Worm (Caenorhabditis elegans) whole organism, L4 larva: Measurements from ENCODE around the gene srbc-38.

Experiments
- D1046.2 ChIP-seq: fragments of 200-800 bp; sonication (Bioruptor generic); IDR thresholded peaks from 2 replicates; pipeline ENCODE4 v1.3.6; 2022; ENCODE audit warnings: missing genetic modification characterization, missing compliant biosample characterization
- F26F4.8 ChIP-seq: fragments of 200-800 bp; sonication (Bioruptor generic); conservative IDR thresholded peaks from 2 replicates; pipeline ENCODE4 v1.3.6; 2022; ENCODE audit warnings: missing genetic modification characterization, missing compliant biosample characterization
- F37D6.2 ChIP-seq: sonication (generic microtip); optimal IDR thresholded peaks from 2 replicates; lab custom pipeline; 2016; ENCODE audit warnings: mild to moderate bottlenecking, missing genetic modification characterization, missing compliant biosample characterization
- Y105C5A.15 ChIP-seq: fragments of 200-800 bp; sonication (Bioruptor generic); IDR thresholded peaks from 2 replicates; pipeline ENCODE4 v1.3.6; 2022; ENCODE audit warnings: missing genetic modification characterization, missing compliant biosample characterization
- Y5F2A.4 ChIP-seq: fragments of 200-800 bp; sonication (Bioruptor generic); optimal IDR thresholded peaks from 2 replicates; lab custom pipeline; 2018; ENCODE audit warnings: mild to moderate bottlenecking, missing genetic modification characterization, missing compliant biosample characterization
- aha-1 ChIP-seq: fragments of 150-350 bp; peaks from one replicate; lab custom pipeline; 2014; ENCODE audit warnings: missing biosample characterization, missing genetic modification characterization
- aly-2 ChIP-seq: sonication (generic microtip); optimal IDR thresholded peaks from 2 replicates; lab custom pipeline; 2018; ENCODE audit warnings: missing biosample characterization, missing genetic modification characterization
- ama-1 ChIP-seq: fragments of 150-350 bp; optimal IDR thresholded peaks from 2 replicates; lab custom pipeline; 2014; ENCODE audit warnings: inconsistent platforms, mixed read lengths
- ceh-28 ChIP-seq: fragments of 150-350 bp; optimal IDR thresholded peaks from 2 replicates; lab custom pipeline; 2014; ENCODE audit warnings: missing biosample characterization, missing genetic modification reagents, missing genetic modification characterization
- ceh-32 ChIP-seq: sonication (generic microtip); optimal IDR thresholded peaks from 2 replicates; lab custom pipeline; 2016; ENCODE audit warnings: mild to moderate bottlenecking, missing genetic modification characterization, missing compliant biosample characterization; ENCODE audit not compliant: poor library complexity
- ces-1 ChIP-seq: fragments of 150-350 bp; sonication (generic microtip); optimal IDR thresholded peaks from 4 replicates; lab custom pipeline; 2014; ENCODE audit warnings: missing biosample characterization, missing genetic modification reagents, missing genetic modification characterization
- dmd-6 ChIP-seq: fragments of 200-800 bp; sonication (Bioruptor generic); IDR thresholded peaks from 2 replicates; pipeline ENCODE4 v1.3.6; 2022; ENCODE audit warnings: missing genetic modification reagents, missing genetic modification characterization, missing compliant biosample characterization
- dmd-8 ChIP-seq: fragments of 200-800 bp; sonication (Bioruptor generic); IDR thresholded peaks from 2 replicates; pipeline ENCODE4 v1.3.6; 2022; ENCODE audit warnings: missing genetic modification characterization, missing compliant biosample characterization
- dmd-9 ChIP-seq: fragments of 200-800 bp; sonication (Bioruptor generic); IDR thresholded peaks from 2 replicates; pipeline ENCODE4 v1.3.6; 2022; ENCODE audit warnings: missing genetic modification reagents, missing genetic modification characterization, missing compliant biosample characterization
- duxl-1 ChIP-seq: sonication (generic microtip); optimal IDR thresholded peaks from 2 replicates; lab custom pipeline; 2016; ENCODE audit warnings: mild to moderate bottlenecking, missing genetic modification characterization, moderate library complexity, missing compliant biosample characterization; ENCODE audit not compliant: poor library complexity
- dve-1 ChIP-seq: sonication (generic microtip); optimal IDR thresholded peaks from 2 replicates; lab custom pipeline; 2017; ENCODE audit warnings: antibody characterized with exemption, mild to moderate bottlenecking, missing genetic modification characterization, missing compliant biosample characterization; ENCODE audit not compliant: insufficient read depth
- egl-27 ChIP-seq: sonication (generic microtip); optimal IDR thresholded peaks from 3 replicates; lab custom pipeline; 2017; ENCODE audit warnings: missing biosample characterization, missing genetic modification reagents, missing genetic modification characterization
- fos-1 ChIP-seq: fragments of 150-350 bp; optimal IDR thresholded peaks from 2 replicates; lab custom pipeline; 2014; ENCODE audit warnings: missing biosample characterization, missing genetic modification characterization
- hif-1 ChIP-seq, 2 experiments: sonication (generic microtip); optimal IDR thresholded peaks; 2 replicates each; lab custom pipeline; 2016 to 2017; ENCODE audit warnings: missing compliant biosample characterization in 2 of 2, missing genetic modification characterization in 2 of 2, missing genetic modification reagents in 2 of 2, missing genotype in 2 of 2, mild to moderate bottlenecking in 1 of 2
- hlh-11 ChIP-seq: fragments of 200-800 bp; sonication (Bioruptor generic); optimal IDR thresholded peaks from 2 replicates; lab custom pipeline; 2018; ENCODE audit warnings: mild to moderate bottlenecking, missing genetic modification characterization, missing compliant biosample characterization
- jun-1 ChIP-seq: fragments of 150-350 bp; optimal IDR thresholded peaks from 2 replicates; lab custom pipeline; 2014; ENCODE audit warnings: missing biosample characterization, missing genetic modification reagents, missing genetic modification characterization
- lin-38 ChIP-seq: fragments of 200-800 bp; sonication (Bioruptor generic); IDR thresholded peaks from 2 replicates; pipeline ENCODE4 v1.3.6; 2022; ENCODE audit warnings: missing genetic modification reagents, missing genetic modification characterization, missing compliant biosample characterization
- lin-39 ChIP-seq: fragments of 150-350 bp; optimal IDR thresholded peaks from 2 replicates; lab custom pipeline; 2014; ENCODE audit warnings: missing biosample characterization, missing genetic modification reagents, missing genetic modification characterization
- lir-3 ChIP-seq: sonication (generic microtip); optimal IDR thresholded peaks from 2 replicates; lab custom pipeline; 2016; ENCODE audit warnings: mild to moderate bottlenecking, missing genetic modification characterization, missing compliant biosample characterization
- lsy-2 ChIP-seq, 2 experiments: fragments of 150-350 bp in 1 of 2; sonication (generic microtip) in 1 of 2; optimal IDR thresholded peaks; 2 replicates each; lab custom pipeline; 2014 to 2017; ENCODE audit warnings: missing biosample characterization in 2 of 2, missing genetic modification characterization in 2 of 2
- mdl-1 ChIP-seq, 2 experiments: fragments of 150-350 bp in 1 of 2; sonication (generic microtip) in 1 of 2; optimal IDR thresholded peaks; 2 replicates each; lab custom pipeline; 2014 to 2017; ENCODE audit warnings: missing biosample characterization in 2 of 2, missing genetic modification characterization in 2 of 2
- mdt-29 ChIP-seq: fragments of 200-800 bp; sonication (Bioruptor generic); IDR thresholded peaks from 2 replicates; pipeline ENCODE4 v1.3.6; 2022; ENCODE audit warnings: missing genetic modification reagents, missing genetic modification characterization, missing compliant biosample characterization
- mep-1 ChIP-seq: fragments of 150-350 bp; sonication (generic microtip); optimal IDR thresholded peaks from 3 replicates; lab custom pipeline; 2014; ENCODE audit warnings: missing biosample characterization, missing genetic modification characterization
- mxl-3 ChIP-seq: fragments of 200-800 bp; sonication (Bioruptor generic); optimal IDR thresholded peaks from 2 replicates; lab custom pipeline; 2018; ENCODE audit warnings: mild to moderate bottlenecking, missing genetic modification characterization, missing compliant biosample characterization
- nhr-102 ChIP-seq: sonication (generic microtip); optimal IDR thresholded peaks from 2 replicates; lab custom pipeline; 2016; ENCODE audit warnings: mild to moderate bottlenecking, missing genetic modification characterization, moderate library complexity, missing compliant biosample characterization
- nhr-111 ChIP-seq: fragments of 200-800 bp; sonication (Bioruptor generic); optimal IDR thresholded peaks from 2 replicates; lab custom pipeline; 2018; ENCODE audit warnings: mild to moderate bottlenecking, missing genetic modification characterization, missing compliant biosample characterization
- nhr-25 ChIP-seq: sonication (generic microtip); optimal IDR thresholded peaks from 2 replicates; lab custom pipeline; 2017; ENCODE audit warnings: missing genetic modification characterization, mild to moderate bottlenecking, missing compliant biosample characterization, antibody characterized with exemption, moderate library complexity, borderline replicate concordance; ENCODE audit not compliant: insufficient read depth
- nhr-41 ChIP-seq: fragments of 200-800 bp; sonication (Bioruptor generic); IDR thresholded peaks from 2 replicates; pipeline ENCODE4 v1.3.6; 2022; ENCODE audit warnings: missing genetic modification reagents, missing genetic modification characterization, missing compliant biosample characterization
- nhr-42 ChIP-seq: fragments of 200-800 bp; sonication (Bioruptor generic); IDR thresholded peaks from 2 replicates; pipeline ENCODE4 v1.3.6; 2022; ENCODE audit warnings: missing genetic modification characterization, missing compliant biosample characterization
- nhr-77 ChIP-seq: fragments of 150-350 bp; optimal IDR thresholded peaks from 2 replicates; lab custom pipeline; 2014; ENCODE audit warnings: missing biosample characterization, missing genetic modification characterization
- pha-4 ChIP-seq, 2 experiments: fragments of 150-350 bp in 1 of 2; fragments of 200-800 bp in 1 of 2; sonication (Bioruptor generic) in 1 of 2; IDR thresholded peaks in 1 of 2; optimal IDR thresholded peaks in 1 of 2; 2 replicates each; pipeline versions ENCODE4 v1.3.6 to Lab custom; 2014 to 2022; ENCODE audit warnings: missing genetic modification characterization in 2 of 2, missing genetic modification reagents in 2 of 2, missing biosample characterization in 1 of 2, missing compliant biosample characterization in 1 of 2
- pqm-1 ChIP-seq: sonication (generic microtip); optimal IDR thresholded peaks from 2 replicates; lab custom pipeline; 2017; ENCODE audit warnings: missing biosample characterization, missing genetic modification characterization
- saeg-2 ChIP-seq: fragments of 200-800 bp; sonication (Bioruptor generic); IDR thresholded peaks from 2 replicates; pipeline ENCODE4 v1.3.6; 2022; ENCODE audit warnings: missing genetic modification reagents, missing genetic modification characterization, missing compliant biosample characterization
- skn-1 ChIP-seq: fragments of 150-350 bp; optimal IDR thresholded peaks from 2 replicates; lab custom pipeline; 2014; ENCODE audit warnings: missing biosample characterization, missing genetic modification characterization
- snpc-4 ChIP-seq: fragments of 150-350 bp; optimal IDR thresholded peaks from 2 replicates; lab custom pipeline; 2014; ENCODE audit warnings: missing biosample characterization, missing genetic modification characterization
- spr-1 ChIP-seq: sonication (generic microtip); optimal IDR thresholded peaks from 2 replicates; lab custom pipeline; 2016; ENCODE audit warnings: mild to moderate bottlenecking, missing genetic modification characterization, missing compliant biosample characterization
- tra-1 ChIP-seq: fragments of 200-800 bp; sonication (Bioruptor generic); IDR thresholded peaks from 2 replicates; pipeline ENCODE4 v1.3.6; 2022; ENCODE audit warnings: missing genetic modification reagents, missing genetic modification characterization, missing compliant biosample characterization
- unc-62 ChIP-seq, 3 experiments: fragments of 150-350 bp in 1 of 3; sonication (generic microtip); optimal IDR thresholded peaks in 2 of 3; peaks in 1 of 3; 1 replicate in 1 of 3; 2 replicates in 2 of 3; lab custom pipeline; 2014 to 2017; ENCODE audit warnings: missing biosample characterization in 3 of 3, missing genetic modification characterization in 3 of 3, missing genetic modification reagents in 3 of 3, missing genotype in 1 of 3
- zag-1 ChIP-seq: fragments of 150-350 bp; optimal IDR thresholded peaks from 2 replicates; lab custom pipeline; 2014; ENCODE audit warnings: missing biosample characterization, missing genetic modification characterization
- ztf-11 ChIP-seq: fragments of 150-350 bp; optimal IDR thresholded peaks from 2 replicates; lab custom pipeline; 2014; ENCODE audit warnings: missing biosample characterization, missing genetic modification characterization
- ztf-7 ChIP-seq: fragments of 150-350 bp; optimal IDR thresholded peaks from 2 replicates; lab custom pipeline; 2014; ENCODE audit warnings: missing biosample characterization, missing genetic modification characterization

srbc-38 gene

ce11 chrV:676550-677084 is 30.4 kb upstream of the srbc-38 start, which contains the start of the genes fbxa-72 and srx-21 (continued):
- no peak for TF ChIP-seq lsy-2 (tag; optimal IDR thresholded peaks at IDR 0.05; lab: Kevin White, UChicago)
- peak; percentile 17 for TF ChIP-seq duxl-1 (tag; lab: Kevin White, UChicago)
- no peak for TF ChIP-seq tra-1 (GFP tag; lab: Robert Waterston, UW)
- peak in 1 of 2 experiments; percentile 57 for TF ChIP-seq hif-1 (tag; optimal IDR thresholded peaks at IDR 0.05; lab: Kevin White, UChicago)
- no peak for TF ChIP-seq egl-27
- TF ChIP-seq F26F4.8 (GFP tag; lab: Robert Waterston, UW) = no peak
- TF ChIP-seq ztf-11 = no peak
- TF ChIP-seq zag-1 = no peak
- TF ChIP-seq Y5F2A.4 (GFP tag; lab: Kevin White, UChicago) = no peak
- TF ChIP-seq dmd-6 (GFP tag; lab: Robert Waterston, UW) = peak; percentile 75
- TF ChIP-seq D1046.2 (GFP tag; lab: Robert Waterston, UW) = no peak
- TF ChIP-seq pha-4 (GFP tag; IDR thresholded peaks at IDR 0.05; lab: Robert Waterston, UW) = no peak
- TF ChIP-seq pha-4 (tag; optimal IDR thresholded peaks at IDR 0.05; lab: Kevin White, UChicago) = no peak
- no peak for TF ChIP-seq ama-1 (lab: Kevin White, UChicago)
- no peak for TF ChIP-seq saeg-2 (GFP tag; lab: Robert Waterston, UW)
- no peak for TF ChIP-seq skn-1 (tag; lab: Kevin White, UChicago)
- TF ChIP-seq fos-1 (tag; lab: Kevin White, UChicago) = no peak
- TF ChIP-seq nhr-102 (tag; lab: Kevin White, UChicago) = no peak
- no peak for TF ChIP-seq dmd-8 (GFP tag; lab: Robert Waterston, UW)
- peak; percentile 52 for TF ChIP-seq nhr-77 (tag; lab: Kevin White, UChicago)
- TF ChIP-seq F37D6.2 (tag; lab: Kevin White, UChicago) = no peak
- no peak for TF ChIP-seq mdt-29 (GFP tag; lab: Robert Waterston, UW)
- no peak for TF ChIP-seq snpc-4 (tag; lab: Kevin White, UChicago)
- no peak for TF ChIP-seq lir-3 (tag; lab: Kevin White, UChicago)
- no peak for TF ChIP-seq nhr-111 (GFP tag; lab: Kevin White, UChicago)
- no peak for TF ChIP-seq dmd-9 (GFP tag; lab: Robert Waterston, UW)
- no peak for TF ChIP-seq jun-1 (tag; lab: Kevin White, UChicago)
- no peak for TF ChIP-seq aly-2 (tag; lab: Kevin White, UChicago)
- TF ChIP-seq dve-1 (tag; lab: Kevin White, UChicago) = peak; percentile 43
- TF ChIP-seq hlh-11 (tag; lab: Kevin White, UChicago) = peak; percentile 52
- TF ChIP-seq nhr-25 (tag; lab: Kevin White, UChicago) = peak; percentile 51
- no peak for TF ChIP-seq ceh-32
- no peak for TF ChIP-seq lin-39
- TF ChIP-seq lin-38 (GFP tag; lab: Robert Waterston, UW) = no peak
- TF ChIP-seq unc-62 (GFP tag; optimal IDR thresholded peaks at IDR 0.05 in 1 of 2; lab: Kevin White, UChicago) = peak in 1 of 2 experiments; percentile 80
- TF ChIP-seq unc-62 (tag; optimal IDR thresholded peaks at IDR 0.05; lab: Kevin White, UChicago) = no peak
- no peak for TF ChIP-seq ces-1 (GFP tag; lab: Kevin White, UChicago)
- TF ChIP-seq nhr-42 (GFP tag; lab: Robert Waterston, UW) = no peak
- TF ChIP-seq mdl-1 (tag; optimal IDR thresholded peaks at IDR 0.05; lab: Kevin White, UChicago) = peak in 1 of 2 experiments; percentile 28
- TF ChIP-seq ztf-7 (tag; lab: Kevin White, UChicago) = no peak
- peak; percentile 36 for TF ChIP-seq mxl-3 (GFP tag; lab: Kevin White, UChicago)
- TF ChIP-seq spr-1 = no peak
- TF ChIP-seq mep-1 (tag; lab: Kevin White, UChicago) = no peak
- peak; percentile 62 for TF ChIP-seq pqm-1 (tag; lab: Kevin White, UChicago)
- no peak for TF ChIP-seq ceh-28
- TF ChIP-seq nhr-41 = no peak
- TF ChIP-seq aha-1 (tag; lab: Kevin White, UChicago) = peak; percentile 65
- no peak for TF ChIP-seq Y105C5A.15 (GFP tag; lab: Robert Waterston, UW)
